Worm (Caenorhabditis elegans) whole organism, L2 larva: ENCODE data around the gene pas-2.

Source experiments
- R02D3.7 ChIP-seq: fragments of 150-350 bp; optimal IDR thresholded peaks from 2 replicates; lab custom pipeline; 2014; ENCODE audit warnings: missing biosample characterization, missing genetic modification characterization
- blmp-1 ChIP-seq: sonication (generic microtip); optimal IDR thresholded peaks from 2 replicates; lab custom pipeline; 2017; ENCODE audit warnings: missing genetic modification characterization, mild to moderate bottlenecking, missing compliant biosample characterization, antibody characterized with exemption, moderate library complexity; ENCODE audit not compliant: insufficient read depth
- ceh-82 ChIP-seq: fragments of 150-350 bp; optimal IDR thresholded peaks from 2 replicates; lab custom pipeline; 2014; ENCODE audit warnings: missing biosample characterization, missing genetic modification characterization
- gmeb-1 ChIP-seq: fragments of 150-350 bp; optimal IDR thresholded peaks from 2 replicates; lab custom pipeline; 2014; ENCODE audit warnings: missing biosample characterization, missing genetic modification characterization
- lin-11 ChIP-seq: fragments of 150-350 bp; sonication (generic microtip); optimal IDR thresholded peaks from 2 replicates; lab custom pipeline; 2014; ENCODE audit warnings: missing biosample characterization, missing genetic modification characterization, inconsistent platforms, mixed read lengths
- lin-13 ChIP-seq: fragments of 150-350 bp; optimal IDR thresholded peaks from 2 replicates; lab custom pipeline; 2014; ENCODE audit warnings: missing biosample characterization, missing genetic modification reagents, missing genetic modification characterization
- lsy-2 ChIP-seq, 2 experiments: fragments of 150-350 bp in 1 of 2; sonication (generic microtip) in 1 of 2; optimal IDR thresholded peaks; 2 replicates each; lab custom pipeline; 2014 to 2017; ENCODE audit warnings: missing biosample characterization in 2 of 2, missing genetic modification characterization in 2 of 2
- nhr-237 ChIP-seq: fragments of 150-350 bp; optimal IDR thresholded peaks from 2 replicates; lab custom pipeline; 2014; ENCODE audit warnings: missing biosample characterization, missing genetic modification characterization
- nhr-6 ChIP-seq: fragments of 150-350 bp; optimal IDR thresholded peaks from 2 replicates; lab custom pipeline; 2014; ENCODE audit warnings: missing biosample characterization, missing genetic modification characterization
- skn-1 ChIP-seq: sonication (generic microtip); optimal IDR thresholded peaks from 2 replicates; lab custom pipeline; 2017; ENCODE audit warnings: missing biosample characterization, missing genetic modification characterization
- snpc-4 ChIP-seq: fragments of 150-350 bp; optimal IDR thresholded peaks from 2 replicates; lab custom pipeline; 2014; ENCODE audit warnings: missing biosample characterization, missing genetic modification characterization

DNA sequence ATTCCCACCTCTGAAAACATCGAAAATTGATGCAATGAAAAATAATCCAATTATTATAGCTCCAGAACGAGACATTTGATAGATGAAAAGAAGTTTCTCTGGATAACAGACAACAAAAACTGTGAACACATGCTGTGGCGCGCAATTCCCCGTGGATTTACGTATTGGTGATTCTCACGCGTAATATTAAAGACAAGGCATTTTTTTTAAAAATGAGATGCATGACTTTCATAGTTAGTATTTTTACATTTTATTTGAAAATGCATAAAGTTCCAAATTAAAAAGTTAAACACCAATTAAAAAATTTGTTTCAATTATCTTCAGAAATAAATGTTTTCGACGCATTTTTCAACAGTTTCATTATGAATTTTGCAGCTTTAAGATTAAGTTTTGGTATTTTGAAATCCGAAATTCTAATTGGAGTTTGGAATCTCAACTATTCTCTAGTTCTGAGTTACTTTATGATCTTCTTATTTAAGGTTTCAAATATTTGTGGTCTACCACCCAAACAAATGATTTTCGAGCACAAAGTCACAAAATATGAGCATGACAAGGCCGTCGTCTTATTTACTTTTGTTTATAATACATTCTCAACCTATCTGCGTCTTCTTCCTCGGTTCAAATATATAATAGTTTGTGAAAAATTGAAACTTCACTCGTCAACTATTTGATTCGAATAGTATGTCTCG lies 22.8 kb upstream of the pas-2 start, which contains the start of the genes selt-1.2 and F28H7.2:
- TF ChIP-seq snpc-4 (tag; lab: Kevin White, UChicago), result no peak
- no peak for TF ChIP-seq ceh-82 (tag; lab: Kevin White, UChicago)
- TF ChIP-seq gmeb-1 (tag; lab: Kevin White, UChicago), result no peak
- no peak for TF ChIP-seq lin-13 (GFP tag; lab: Kevin White, UChicago)
- no peak for TF ChIP-seq skn-1 (tag; lab: Kevin White, UChicago)
- TF ChIP-seq lin-11, result no peak
- TF ChIP-seq nhr-6, result no peak
- no peak for TF ChIP-seq nhr-237 (tag; lab: Kevin White, UChicago)
- TF ChIP-seq R02D3.7, result no peak
- TF ChIP-seq blmp-1 (tag; lab: Kevin White, UChicago), result no peak
- no peak for TF ChIP-seq lsy-2 (tag; optimal IDR thresholded peaks at IDR 0.05; lab: Kevin White, UChicago)
